Fruit fly (Drosophila melanogaster) whole organism, embryonic: Measurements from ENCODE around the gene CG10435.

Experiments
- Atf-2 ChIP-seq: fragments of 200-800 bp; sonication (Bioruptor generic); optimal IDR thresholded peaks from 2 replicates; lab custom pipeline; 2016; ENCODE audit warnings: missing biosample characterization, missing genetic modification characterization
- B-H2 ChIP-seq: fragments of 200-800 bp; sonication (Bioruptor generic); optimal IDR thresholded peaks from 2 replicates; lab custom pipeline; 2018; ENCODE audit warnings: missing biosample characterization, mild to moderate bottlenecking, missing genetic modification characterization
- Bdp1 ChIP-seq: fragments of 200-800 bp; sonication (Bioruptor generic); optimal IDR thresholded peaks from 3 replicates; lab custom pipeline; 2016; ENCODE audit warnings: missing biosample characterization, missing genetic modification characterization
- CG11504 ChIP-seq: fragments of 200-800 bp; sonication (Bioruptor generic); optimal IDR thresholded peaks from 3 replicates; lab custom pipeline; 2019; ENCODE audit warnings: missing biosample characterization, mild to moderate bottlenecking, missing genetic modification characterization, moderate library complexity
- CG12071 ChIP-seq: fragments of 200-800 bp; sonication (Bioruptor generic); optimal IDR thresholded peaks from 3 replicates; lab custom pipeline; 2018; ENCODE audit warnings: missing biosample characterization, mild to moderate bottlenecking, missing genetic modification characterization
- CG12104 ChIP-seq: fragments of 200-800 bp; sonication (Bioruptor generic); optimal IDR thresholded peaks from 3 replicates; lab custom pipeline; 2016; ENCODE audit warnings: missing biosample characterization, missing genetic modification characterization
- CG12236 ChIP-seq: fragments of 200-800 bp; sonication (Bioruptor generic); optimal IDR thresholded peaks from 2 replicates; lab custom pipeline; 2016; ENCODE audit warnings: missing biosample characterization, missing genetic modification characterization
- CG12299 ChIP-seq: fragments of 200-800 bp; sonication (Bioruptor generic); optimal IDR thresholded peaks from 2 replicates; lab custom pipeline; 2018; ENCODE audit warnings: missing biosample characterization, mild to moderate bottlenecking, missing genetic modification characterization
- CG13123 ChIP-seq: fragments of 200-800 bp; sonication (Bioruptor generic); optimal IDR thresholded peaks from 2 replicates; lab custom pipeline; 2016; ENCODE audit warnings: missing biosample characterization, missing genetic modification characterization
- CG14014 ChIP-seq: fragments of 200-800 bp; sonication (Bioruptor generic); IDR thresholded peaks from 2 replicates; pipeline ENCODE4 v1.3.6; 2022; ENCODE audit warnings: missing biosample characterization, missing genetic modification characterization
- CG14050 ChIP-seq: fragments of 200-800 bp; sonication (Bioruptor generic); IDR thresholded peaks from 3 replicates; pipeline ENCODE4 v1.3.6; 2022; ENCODE audit warnings: missing biosample characterization, missing genetic modification characterization
- CG14667 ChIP-seq: fragments of 200-800 bp; sonication (Bioruptor generic); IDR thresholded peaks from 2 replicates; pipeline ENCODE4 v1.3.6; 2022; ENCODE audit warnings: missing biosample characterization, missing genetic modification characterization
- CG15011 ChIP-seq: fragments of 200-800 bp; sonication (Bioruptor generic); optimal IDR thresholded peaks from 3 replicates; lab custom pipeline; 2018; ENCODE audit warnings: missing biosample characterization, mild to moderate bottlenecking, missing genetic modification characterization
- CG15479 ChIP-seq: fragments of 200-800 bp; sonication (Bioruptor generic); optimal IDR thresholded peaks from 3 replicates; lab custom pipeline; 2019; ENCODE audit warnings: missing biosample characterization, mild to moderate bottlenecking, missing genetic modification characterization, moderate library complexity
- CG17612 ChIP-seq: fragments of 200-800 bp; sonication (Bioruptor generic); IDR thresholded peaks from 2 replicates; pipeline ENCODE4 v1.3.6; 2022; ENCODE audit warnings: missing biosample characterization, missing genetic modification characterization
- CG2116 ChIP-seq: fragments of 200-800 bp; sonication (Bioruptor generic); optimal IDR thresholded peaks from 3 replicates; lab custom pipeline; 2018; ENCODE audit warnings: missing biosample characterization, mild to moderate bottlenecking, missing genetic modification characterization
- CG2678 ChIP-seq: fragments of 200-800 bp; sonication (Bioruptor generic); optimal IDR thresholded peaks from 3 replicates; lab custom pipeline; 2019; ENCODE audit warnings: missing biosample characterization, mild to moderate bottlenecking, missing genetic modification characterization, moderate library complexity
- CG2875 ChIP-seq: fragments of 200-800 bp; sonication (Bioruptor generic); optimal IDR thresholded peaks from 2 replicates; lab custom pipeline; 2017; ENCODE audit warnings: missing biosample characterization, mild to moderate bottlenecking, missing genetic modification characterization, missing genetic modification reagents
- CG31441 ChIP-seq: fragments of 200-800 bp; sonication (Bioruptor generic); IDR thresholded peaks from 2 replicates; pipeline ENCODE4 v1.3.6; 2022; ENCODE audit warnings: missing biosample characterization, missing genetic modification characterization
- CG4730 ChIP-seq: fragments of 200-800 bp; sonication (Bioruptor generic); IDR thresholded peaks from 2 replicates; pipeline ENCODE4 v1.3.6; 2022; ENCODE audit warnings: missing biosample characterization, missing genetic modification characterization
- CG7357 ChIP-seq: fragments of 200-800 bp; sonication (Bioruptor generic); IDR thresholded peaks from 3 replicates; pipeline ENCODE4 v1.3.6; 2022; ENCODE audit warnings: missing biosample characterization, missing genetic modification characterization
- CG7928 ChIP-seq: fragments of 200-800 bp; sonication (Bioruptor generic); optimal IDR thresholded peaks from 2 replicates; lab custom pipeline; 2017; ENCODE audit warnings: missing biosample characterization, mild to moderate bottlenecking, missing genetic modification characterization
- CG8924 ChIP-seq: fragments of 200-800 bp; optimal IDR thresholded peaks from 3 replicates; lab custom pipeline; 2019; ENCODE audit warnings: missing biosample characterization, mild to moderate bottlenecking, missing genetic modification characterization, moderate library complexity
- Dad ChIP-seq: fragments of 200-800 bp; sonication (Bioruptor generic); optimal IDR thresholded peaks from 3 replicates; lab custom pipeline; 2016; ENCODE audit warnings: missing biosample characterization, missing genetic modification characterization
- ERR ChIP-seq: fragments of 200-800 bp; sonication (Bioruptor generic); optimal IDR thresholded peaks from 2 replicates; lab custom pipeline; 2016; ENCODE audit warnings: missing biosample characterization, missing genetic modification characterization
- Fer1 ChIP-seq: fragments of 200-800 bp; sonication (Bioruptor generic); optimal IDR thresholded peaks from 2 replicates; lab custom pipeline; 2017; ENCODE audit warnings: missing biosample characterization, mild to moderate bottlenecking, missing genetic modification characterization
- HLH3B ChIP-seq: fragments of 200-800 bp; sonication (Bioruptor generic); IDR thresholded peaks from 2 replicates; pipeline ENCODE4 v1.3.6; 2022; ENCODE audit warnings: missing biosample characterization, missing genetic modification characterization
- Hr51 ChIP-seq, 2 experiments: fragments of 200-800 bp; sonication (Bioruptor generic); optimal IDR thresholded peaks; 2 replicates in 1 of 2; 3 replicates in 1 of 2; lab custom pipeline; 2016 to 2018; ENCODE audit warnings: missing biosample characterization in 2 of 2, missing genetic modification characterization in 2 of 2, mild to moderate bottlenecking in 1 of 2, moderate library complexity in 1 of 2
- Jarid2 ChIP-seq: fragments of 200-800 bp; sonication (Bioruptor generic); optimal IDR thresholded peaks from 3 replicates; lab custom pipeline; 2017; ENCODE audit warnings: mild to moderate bottlenecking, missing biosample characterization, missing genetic modification reagents, missing genetic modification characterization
- MBD-R2 ChIP-seq: fragments of 200-800 bp; sonication (Bioruptor generic); IDR thresholded peaks from 2 replicates; pipeline ENCODE4 v1.3.6; 2022; ENCODE audit warnings: missing biosample characterization, missing genetic modification characterization
- Sry-δ ChIP-seq: fragments of 200-800 bp; sonication (Bioruptor generic); optimal IDR thresholded peaks from 2 replicates; lab custom pipeline; 2016; ENCODE audit warnings: missing biosample characterization, missing genetic modification characterization
- TFAM ChIP-seq: fragments of 200-800 bp; sonication (Bioruptor generic); optimal IDR thresholded peaks from 2 replicates; lab custom pipeline; 2017; ENCODE audit warnings: missing biosample characterization, missing genetic modification characterization, inconsistent platforms
- Vsx1 ChIP-seq: fragments of 200-800 bp; sonication (Bioruptor generic); optimal IDR thresholded peaks from 2 replicates; lab custom pipeline; 2017; ENCODE audit warnings: missing biosample characterization, mild to moderate bottlenecking, missing genetic modification characterization, missing genetic modification reagents
- Xrp1 ChIP-seq: fragments of 200-800 bp; sonication (Bioruptor generic); IDR thresholded peaks from 2 replicates; pipeline ENCODE4 v1.3.6; 2022; ENCODE audit warnings: missing biosample characterization, missing genetic modification characterization
- abd-A ChIP-seq: fragments of 200-800 bp; sonication (Bioruptor generic); optimal IDR thresholded peaks from 3 replicates; lab custom pipeline; 2019; ENCODE audit warnings: missing biosample characterization, mild to moderate bottlenecking, missing genetic modification characterization, moderate library complexity
- aop ChIP-seq: fragments of 200-800 bp; sonication (Bioruptor generic); IDR thresholded peaks from 2 replicates; pipeline ENCODE4 v1.3.6; 2022; ENCODE audit warnings: missing biosample characterization, missing genetic modification characterization
- bowl ChIP-seq: fragments of 200-800 bp; sonication (Bioruptor generic); IDR thresholded peaks from 2 replicates; pipeline ENCODE4 v1.3.6; 2022; ENCODE audit warnings: missing biosample characterization, missing genetic modification characterization
- chinmo ChIP-seq: fragments of 200-800 bp; sonication (Bioruptor generic); IDR thresholded peaks from 4 replicates; pipeline ENCODE4 v1.3.6; 2022; ENCODE audit warnings: missing biosample characterization, missing genetic modification characterization; ENCODE audit not compliant: partially characterized antibody
- fd102C ChIP-seq: fragments of 200-800 bp; sonication (Bioruptor generic); optimal IDR thresholded peaks from 2 replicates; lab custom pipeline; 2018; ENCODE audit warnings: missing biosample characterization, mild to moderate bottlenecking, missing genetic modification characterization, moderate library complexity
- fu2 ChIP-seq: fragments of 200-800 bp; sonication (Bioruptor generic); optimal IDR thresholded peaks from 2 replicates; lab custom pipeline; 2016; ENCODE audit warnings: missing biosample characterization, missing genetic modification characterization
- gcm ChIP-seq: fragments of 200-800 bp; sonication (Bioruptor generic); optimal IDR thresholded peaks from 2 replicates; lab custom pipeline; 2019; ENCODE audit warnings: missing biosample characterization, mild to moderate bottlenecking, missing genetic modification characterization, moderate library complexity
- ham ChIP-seq: fragments of 200-800 bp; sonication (Bioruptor generic); IDR thresholded peaks from 2 replicates; pipeline ENCODE4 v1.3.6; 2022; ENCODE audit warnings: missing biosample characterization, missing genetic modification characterization
- hbn ChIP-seq: fragments of 200-800 bp; sonication (Bioruptor generic); IDR thresholded peaks from 2 replicates; pipeline ENCODE4 v1.3.6; 2022; ENCODE audit warnings: missing biosample characterization, missing genetic modification characterization; ENCODE audit not compliant: partially characterized antibody
- maf-S ChIP-seq: fragments of 200-800 bp; sonication (Bioruptor generic); optimal IDR thresholded peaks from 2 replicates; lab custom pipeline; 2016; ENCODE audit warnings: missing biosample characterization, missing genetic modification characterization
- nau ChIP-seq: fragments of 200-800 bp; sonication (Bioruptor generic); optimal IDR thresholded peaks from 3 replicates; lab custom pipeline; 2017; ENCODE audit warnings: missing biosample characterization, mild to moderate bottlenecking, missing genetic modification characterization, missing genetic modification reagents
- odd ChIP-seq: fragments of 200-800 bp; sonication (Bioruptor generic); optimal IDR thresholded peaks from 2 replicates; lab custom pipeline; 2017; ENCODE audit warnings: missing biosample characterization, mild to moderate bottlenecking, missing genetic modification characterization
- so ChIP-seq: fragments of 200-800 bp; sonication (Bioruptor generic); IDR thresholded peaks from 3 replicates; pipeline ENCODE4 v1.3.6; 2022; ENCODE audit warnings: missing biosample characterization, missing genetic modification characterization
- tap ChIP-seq: fragments of 200-800 bp; optimal IDR thresholded peaks from 3 replicates; lab custom pipeline; 2019; ENCODE audit warnings: missing biosample characterization, mild to moderate bottlenecking, missing genetic modification characterization, moderate library complexity
- toy ChIP-seq: fragments of 200-800 bp; sonication (Bioruptor generic); IDR thresholded peaks from 2 replicates; pipeline ENCODE4 v1.3.6; 2022; ENCODE audit warnings: missing biosample characterization, missing genetic modification characterization
- z ChIP-seq: fragments of 200-800 bp; sonication (Bioruptor generic); IDR thresholded peaks from 3 replicates; pipeline ENCODE4 v1.3.6; 2022; ENCODE audit warnings: missing biosample characterization, missing genetic modification characterization
- zfh1 ChIP-seq: fragments of 200-800 bp; sonication (Bioruptor generic); IDR thresholded peaks from 3 replicates; pipeline ENCODE4 v1.3.6; 2022; ENCODE audit warnings: missing biosample characterization, missing genetic modification characterization

Gene CG10435

DNA sequence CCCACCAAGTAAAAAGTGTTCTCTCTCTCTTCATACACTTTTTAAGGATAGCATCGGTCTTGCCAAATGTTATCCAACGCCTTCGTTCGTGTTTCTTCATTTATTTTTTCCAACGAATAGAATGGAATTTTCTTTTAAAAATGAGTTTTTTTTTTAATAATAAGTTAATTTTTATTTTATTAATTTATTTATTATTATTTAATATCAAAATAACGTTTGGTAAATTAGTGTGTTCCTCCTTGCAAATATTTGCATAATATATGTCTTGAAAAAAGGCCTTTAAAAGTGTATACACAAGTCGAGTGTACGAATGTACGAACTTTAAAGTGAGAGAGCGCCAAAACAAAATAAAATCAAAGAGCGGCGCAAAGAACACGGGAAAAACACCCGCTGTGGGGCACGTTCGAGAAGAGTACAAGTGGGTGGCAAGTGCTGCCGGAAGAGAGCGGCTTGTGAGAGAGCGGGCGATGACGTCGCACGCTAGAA lies 14.2 kb upstream of the CG10435 start (continued):
- no peak for TF ChIP-seq CG15479 (GFP tag; lab: Kevin White, UChicago)
- TF ChIP-seq odd (GFP tag; lab: Kevin White, UChicago), result peak; percentile 93
- no peak for TF ChIP-seq CG7357
- TF ChIP-seq CG8924, result peak; percentile 94
- TF ChIP-seq abd-A (tag; lab: Kevin White, UChicago), result no peak
- no peak for TF ChIP-seq B-H2
- peak; percentile 86 for TF ChIP-seq Fer1 (GFP tag; lab: Kevin White, UChicago)
- TF ChIP-seq bowl (GFP tag; lab: Robert Waterston, UW), result peak; percentile 51; the same call in 1 of the 2 replicates
- TF ChIP-seq ham (GFP tag; lab: Robert Waterston, UW), result no peak
- TF ChIP-seq CG11504, result peak; percentile 90
- TF ChIP-seq CG13123 (GFP tag; lab: Kevin White, UChicago), result peak; percentile 53
- TF ChIP-seq tap (tag; lab: Kevin White, UChicago), result peak; percentile 77
- TF ChIP-seq fd102C (GFP tag; lab: Kevin White, UChicago), result no peak
- no peak for TF ChIP-seq Sry-δ
- TF ChIP-seq CG12299 (tag; lab: Kevin White, UChicago), result peak; percentile 85
- TF ChIP-seq gcm (GFP tag; lab: Kevin White, UChicago), result peak; percentile 93
- TF ChIP-seq CG17612 (GFP tag; lab: Robert Waterston, UW), result no peak
- TF ChIP-seq CG14014 (GFP tag; lab: Robert Waterston, UW), result peak; percentile 79
- TF ChIP-seq maf-S (GFP tag; lab: Kevin White, UChicago), result no peak
- TF ChIP-seq CG2116 (GFP tag; lab: Kevin White, UChicago), result peak; percentile 62
- no peak for TF ChIP-seq TFAM (GFP tag; lab: Kevin White, UChicago)
- peak; percentile 41 to 96 for TF ChIP-seq Hr51 (GFP tag; optimal IDR thresholded peaks at IDR 0.05; lab: Kevin White, UChicago)
- TF ChIP-seq z (GFP tag; lab: Robert Waterston, UW), result no peak
- TF ChIP-seq CG14050, result peak; percentile 53; the same call in 1 of the 3 replicates
- TF ChIP-seq chinmo (GFP tag; lab: Robert Waterston, UW), result peak; percentile 74; the same call in 2 of the 4 replicates
- peak; percentile 27 for TF ChIP-seq Jarid2 (GFP tag; lab: Kevin White, UChicago)
- no peak for TF ChIP-seq Vsx1 (GFP tag; lab: Kevin White, UChicago)
- TF ChIP-seq nau (GFP tag; lab: Kevin White, UChicago), result no peak
- peak; percentile 72 for TF ChIP-seq Xrp1 (GFP tag; lab: Robert Waterston, UW)
- no peak for TF ChIP-seq MBD-R2 (GFP tag; lab: Robert Waterston, UW)
- TF ChIP-seq so (GFP tag; lab: Robert Waterston, UW), result peak; percentile 72
- no peak for TF ChIP-seq toy (GFP tag; lab: Robert Waterston, UW)
- TF ChIP-seq ERR (GFP tag; lab: Kevin White, UChicago), result no peak
- TF ChIP-seq Atf-2 (GFP tag; lab: Kevin White, UChicago), result peak; percentile 22
- TF ChIP-seq fu2, result peak; percentile 25
- TF ChIP-seq zfh1 (GFP tag; lab: Robert Waterston, UW), result 0 out of 3 replicates have a peak, but pooled peaks have one; percentile 50
- no peak for TF ChIP-seq CG7928
- TF ChIP-seq CG12071, result no peak
- TF ChIP-seq HLH3B (GFP tag; lab: Robert Waterston, UW), result peak; percentile 70
- peak; percentile 77 for TF ChIP-seq CG12104 (GFP tag; lab: Kevin White, UChicago)
- TF ChIP-seq Bdp1 (GFP tag; lab: Kevin White, UChicago), result peak; percentile 33
- peak; percentile 89 for TF ChIP-seq CG2875 (GFP tag; lab: Kevin White, UChicago)
- TF ChIP-seq CG4730 (GFP tag; lab: Robert Waterston, UW), result no peak
- TF ChIP-seq hbn (GFP tag; lab: Robert Waterston, UW), result 0 out of 2 replicates have a peak, but pooled peaks have one; percentile 28
- no peak for TF ChIP-seq CG12236
- TF ChIP-seq CG2678, result peak; percentile 95
- TF ChIP-seq CG31441 (GFP tag; lab: Robert Waterston, UW), result peak; percentile 88
- no peak for TF ChIP-seq CG15011 (GFP tag; lab: Kevin White, UChicago)
- peak; percentile 61 for TF ChIP-seq CG14667 (GFP tag; lab: Robert Waterston, UW)
- TF ChIP-seq Dad (GFP tag; lab: Kevin White, UChicago), result no peak
- TF ChIP-seq aop (GFP tag; lab: Robert Waterston, UW), result no peak
